Worm (Caenorhabditis elegans) whole organism, young adult: ENCODE results near the gene frm-5.2.
"Not testable (repeated sequence)": the region's sequence is repeated elsewhere in the genome, so short reads cannot be mapped to it uniquely, and the experiment has no call there.

ENCODE experiments used
- B0019.2 ChIP-seq: fragments of 200-800 bp; sonication (Bioruptor generic); conservative IDR thresholded peaks from 2 replicates; pipeline ENCODE4 v1.3.6; 2022; ENCODE audit warnings: missing genetic modification reagents, missing genetic modification characterization, missing compliant biosample characterization
- D2030.7 ChIP-seq: fragments of 200-800 bp; sonication (Bioruptor generic); IDR thresholded peaks from 2 replicates; pipeline ENCODE4 v1.3.6; 2022; ENCODE audit warnings: missing genetic modification reagents, missing genetic modification characterization, missing compliant biosample characterization
- F22D6.2 ChIP-seq: sonication (generic microtip); optimal IDR thresholded peaks from 2 replicates; lab custom pipeline; 2016; ENCODE audit warnings: mild to moderate bottlenecking, missing genetic modification characterization, missing compliant biosample characterization
- F23B12.7 ChIP-seq: sonication (generic microtip); optimal IDR thresholded peaks from 2 replicates; lab custom pipeline; 2017; ENCODE audit warnings: missing genetic modification characterization, mild to moderate bottlenecking, missing compliant biosample characterization, antibody characterized with exemption, moderate library complexity; ENCODE audit not compliant: insufficient read depth
- F37B4.10 ChIP-seq: fragments of 200-800 bp; sonication (Bioruptor generic); IDR thresholded peaks from 2 replicates; pipeline ENCODE4 v1.3.6; 2022; ENCODE audit warnings: missing genetic modification characterization, missing compliant biosample characterization
- F55B11.4 ChIP-seq: sonication (generic microtip); optimal IDR thresholded peaks from 2 replicates; lab custom pipeline; 2016; ENCODE audit warnings: missing compliant biosample characterization, missing genetic modification characterization, borderline replicate concordance; ENCODE audit not compliant: insufficient read depth
- F57A8.1 ChIP-seq: fragments of 200-800 bp; sonication (Bioruptor generic); optimal IDR thresholded peaks from 2 replicates; lab custom pipeline; 2018; ENCODE audit warnings: mild to moderate bottlenecking, missing genetic modification characterization, moderate library complexity, missing compliant biosample characterization
- Y67H2A.10 ChIP-seq: fragments of 200-800 bp; sonication (Bioruptor generic); conservative IDR thresholded peaks from 2 replicates; pipeline ENCODE4 v1.3.6; 2022; ENCODE audit warnings: missing genetic modification reagents, missing genetic modification characterization, missing compliant biosample characterization
- Y79H2A.3 ChIP-seq: fragments of 200-800 bp; sonication (Bioruptor generic); conservative IDR thresholded peaks from 2 replicates; pipeline ENCODE4 v1.3.6; 2022; ENCODE audit warnings: missing genetic modification reagents, missing genetic modification characterization, missing compliant biosample characterization
- ama-1 ChIP-seq, 3 experiments: fragments of 150-350 bp in 1 of 3; sonication (generic microtip) in 2 of 3; optimal IDR thresholded peaks; 2 replicates each; lab custom pipeline; 2014 to 2018; ENCODE audit warnings: missing biosample characterization in 2 of 3, missing genetic modification characterization in 2 of 3, missing genetic modification reagents in 2 of 3
- atf-7 ChIP-seq: sonication (generic microtip); optimal IDR thresholded peaks from 2 replicates; lab custom pipeline; 2017; ENCODE audit warnings: mild to moderate bottlenecking, missing genetic modification characterization, missing compliant biosample characterization
- athp-1 ChIP-seq: sonication (generic microtip); optimal IDR thresholded peaks from 2 replicates; lab custom pipeline; 2017; ENCODE audit warnings: mild to moderate bottlenecking, missing genetic modification characterization, missing compliant biosample characterization
- attf-3 ChIP-seq: fragments of 200-800 bp; sonication (Bioruptor generic); conservative IDR thresholded peaks from 2 replicates; pipeline ENCODE4 v1.3.6; 2022; ENCODE audit warnings: missing genetic modification reagents, missing genetic modification characterization, missing compliant biosample characterization
- attf-5 ChIP-seq: fragments of 200-800 bp; sonication (Bioruptor generic); optimal IDR thresholded peaks from 2 replicates; lab custom pipeline; 2018; ENCODE audit warnings: mild to moderate bottlenecking, missing genetic modification characterization, missing compliant biosample characterization
- bed-2 ChIP-seq: fragments of 200-800 bp; sonication (Bioruptor generic); IDR thresholded peaks from 2 replicates; pipeline ENCODE4 v1.3.6; 2022; ENCODE audit warnings: missing genetic modification reagents, missing genetic modification characterization, missing compliant biosample characterization
- cebp-1 ChIP-seq, 2 experiments: fragments of 200-800 bp in 1 of 2; sonication (Bioruptor generic) in 1 of 2; sonication (generic microtip) in 1 of 2; IDR thresholded peaks in 1 of 2; optimal IDR thresholded peaks in 1 of 2; 2 replicates each; pipeline versions ENCODE4 v1.3.6 to Lab custom; 2017 to 2022; ENCODE audit warnings: missing compliant biosample characterization in 2 of 2, missing genetic modification characterization in 2 of 2, mild to moderate bottlenecking in 1 of 2, missing genetic modification reagents in 1 of 2, moderate library complexity in 1 of 2
- ceh-100 ChIP-seq: fragments of 200-800 bp; sonication (Bioruptor generic); IDR thresholded peaks from 2 replicates; pipeline ENCODE4 v1.3.6; 2022; ENCODE audit warnings: missing genetic modification reagents, missing genetic modification characterization, missing compliant biosample characterization
- ceh-27 ChIP-seq: fragments of 200-800 bp; sonication (Bioruptor generic); optimal IDR thresholded peaks from 2 replicates; lab custom pipeline; 2018; ENCODE audit warnings: mild to moderate bottlenecking, missing genetic modification characterization, moderate library complexity, missing compliant biosample characterization
- chd-7 ChIP-seq: sonication (generic microtip); optimal IDR thresholded peaks from 2 replicates; lab custom pipeline; 2016; ENCODE audit warnings: mild to moderate bottlenecking, missing genetic modification characterization, moderate library complexity, missing compliant biosample characterization
- dox-1 ChIP-seq: fragments of 200-800 bp; sonication (Bioruptor generic); IDR thresholded peaks from 2 replicates; pipeline ENCODE4 v1.3.6; 2022; ENCODE audit warnings: missing genetic modification reagents, missing genetic modification characterization, missing compliant biosample characterization
- egl-44 ChIP-seq: fragments of 200-800 bp; sonication (Bioruptor generic); IDR thresholded peaks from 2 replicates; pipeline ENCODE4 v1.3.6; 2022; ENCODE audit warnings: missing genetic modification reagents, missing genetic modification characterization, missing compliant biosample characterization
- hlh-12 ChIP-seq: sonication (generic microtip); optimal IDR thresholded peaks from 2 replicates; lab custom pipeline; 2016; ENCODE audit warnings: missing genetic modification characterization, missing compliant biosample characterization
- hmg-1.2 ChIP-seq: fragments of 200-800 bp; sonication (Bioruptor generic); IDR thresholded peaks from 2 replicates; pipeline ENCODE4 v1.3.6; 2022; ENCODE audit warnings: missing genetic modification reagents, missing genetic modification characterization, missing compliant biosample characterization
- hrde-1 ChIP-seq: sonication (generic microtip); optimal IDR thresholded peaks from 2 replicates; lab custom pipeline; 2016; ENCODE audit warnings: missing genetic modification characterization, mild to moderate bottlenecking, missing compliant biosample characterization, moderate library complexity, missing genotype, missing genetic modification reagents, borderline replicate concordance
- lin-26 ChIP-seq: fragments of 200-800 bp; sonication (Bioruptor generic); IDR thresholded peaks from 2 replicates; pipeline ENCODE4 v1.3.6; 2022; ENCODE audit warnings: missing genetic modification reagents, missing genetic modification characterization, missing compliant biosample characterization
- lin-35 ChIP-seq, 3 experiments: fragments of 150-350 bp in 2 of 3; sonication (generic microtip) in 1 of 3; optimal IDR thresholded peaks; 2 replicates each; lab custom pipeline; 2014 to 2018; ENCODE audit warnings: missing biosample characterization in 3 of 3, missing genetic modification characterization in 3 of 3, missing genetic modification reagents in 3 of 3
- lin-40 ChIP-seq: sonication (generic microtip); optimal IDR thresholded peaks from 2 replicates; lab custom pipeline; 2016; ENCODE audit warnings: missing genetic modification characterization, mild to moderate bottlenecking, missing compliant biosample characterization, missing genotype, missing genetic modification reagents
- lin-54 ChIP-seq: fragments of 200-800 bp; sonication (Bioruptor generic); optimal IDR thresholded peaks from 2 replicates; lab custom pipeline; 2018; ENCODE audit warnings: mild to moderate bottlenecking, missing genetic modification characterization, missing compliant biosample characterization
- madf-10 ChIP-seq: sonication (generic microtip); optimal IDR thresholded peaks from 2 replicates; lab custom pipeline; 2016; ENCODE audit warnings: mild to moderate bottlenecking, missing genetic modification characterization, missing compliant biosample characterization
- mcd-1 ChIP-seq: fragments of 200-800 bp; sonication (Bioruptor generic); IDR thresholded peaks from 2 replicates; pipeline ENCODE4 v1.3.6; 2022; ENCODE audit warnings: missing genetic modification reagents, missing genetic modification characterization, missing compliant biosample characterization
- mel-28 ChIP-seq: sonication (generic microtip); optimal IDR thresholded peaks from 2 replicates; lab custom pipeline; 2016; ENCODE audit warnings: borderline replicate concordance, mild to moderate bottlenecking, missing genetic modification characterization, missing compliant biosample characterization
- nhr-80 ChIP-seq: sonication (generic microtip); optimal IDR thresholded peaks from 2 replicates; lab custom pipeline; 2016; ENCODE audit warnings: missing genetic modification characterization, missing compliant biosample characterization
- rpc-1 ChIP-seq, 2 experiments: fragments of 150-350 bp in 1 of 2; sonication (generic microtip) in 1 of 2; optimal IDR thresholded peaks; 2 replicates each; lab custom pipeline; 2014 to 2018; ENCODE audit warnings: missing biosample characterization in 1 of 2, missing genetic modification characterization in 1 of 2, missing genetic modification reagents in 1 of 2, missing genotype in 1 of 2
- snpc-3.4 ChIP-seq: sonication (generic microtip); optimal IDR thresholded peaks from 2 replicates; lab custom pipeline; 2017; ENCODE audit warnings: missing genetic modification characterization, mild to moderate bottlenecking, missing compliant biosample characterization, antibody characterized with exemption, moderate library complexity, missing genotype, missing genetic modification reagents
- somi-1 ChIP-seq: fragments of 200-800 bp; sonication (Bioruptor generic); optimal IDR thresholded peaks from 2 replicates; lab custom pipeline; 2018; ENCODE audit warnings: mild to moderate bottlenecking, missing genetic modification characterization, missing compliant biosample characterization
- tbp1 ChIP-seq: fragments of 200-800 bp; sonication (Bioruptor generic); optimal IDR thresholded peaks from 2 replicates; lab custom pipeline; 2018; ENCODE audit warnings: mild to moderate bottlenecking, missing genetic modification characterization, missing compliant biosample characterization
- tlf-1 ChIP-seq: fragments of 200-800 bp; sonication (Bioruptor generic); optimal IDR thresholded peaks from 2 replicates; lab custom pipeline; 2018; ENCODE audit warnings: mild to moderate bottlenecking, missing genetic modification characterization, missing compliant biosample characterization
- unc-62 ChIP-seq: fragments of 150-350 bp; optimal IDR thresholded peaks from 2 replicates; lab custom pipeline; 2014; ENCODE audit warnings: missing biosample characterization, missing genetic modification reagents, missing genetic modification characterization
- zfh-2 ChIP-seq: fragments of 200-800 bp; sonication (Bioruptor generic); conservative IDR thresholded peaks from 2 replicates; pipeline ENCODE4 v1.3.6; 2022; ENCODE audit warnings: missing genetic modification reagents, missing genetic modification characterization, missing compliant biosample characterization
- zim-3 ChIP-seq: sonication (generic microtip); optimal IDR thresholded peaks from 2 replicates; lab custom pipeline; 2017; ENCODE audit warnings: mild to moderate bottlenecking, missing genetic modification characterization, moderate library complexity, missing compliant biosample characterization
- ztf-28 ChIP-seq: fragments of 200-800 bp; sonication (Bioruptor generic); IDR thresholded peaks from 2 replicates; pipeline ENCODE4 v1.3.6; 2022; ENCODE audit warnings: missing genetic modification reagents, missing genetic modification characterization, missing compliant biosample characterization

The frm-5.2 gene

ce11 chrIV:341-740 lies at the start of gene frm-5.2:
TSS of gene frm-5.2 (plus strand) at chrIV:641.
- TF ChIP-seq zim-3 (tag; lab: Kevin White, UChicago); lin-40; Y79H2A.3 (GFP tag; lab: Robert Waterston, UW): not testable (repeated sequence)

- TF ChIP-seq hmg-1.2: peak; percentile 22; the same call in 1 of the 2 replicates
- peak; percentile 59 for TF ChIP-seq D2030.7 (GFP tag; lab: Robert Waterston, UW)
- 0 out of 2 replicates have a peak, but pooled peaks have one; percentile 22 for TF ChIP-seq dox-1
Observed at ce11 chrIV:17273-17672, 16.8 kb downstream of the frm-5.2 start.

- TF ChIP-seq F55B11.4 (tag; lab: Kevin White, UChicago) (no peak), bed-2 (GFP tag; lab: Robert Waterston, UW) (no peak), ceh-100 (GFP tag; lab: Robert Waterston, UW) (no peak), F22D6.2 (tag; lab: Kevin White, UChicago) (no peak), atf-7 (tag; lab: Kevin White, UChicago) (no peak), tlf-1 (GFP tag; lab: Kevin White, UChicago) (no peak), F23B12.7 (tag; lab: Kevin White, UChicago) (no peak), snpc-3.4 (tag; lab: Kevin White, UChicago) (no peak), zim-3 (tag; lab: Kevin White, UChicago) (no peak)
Observed at ce11 chrIV:48780-49179, 48.3 kb downstream of the frm-5.2 start, which contains the start of gene frm-5.1. TSS of gene frm-5.1 (minus strand) at chrIV:48880.

- 0 out of 2 replicates have a peak, but pooled peaks have one; percentile 19 for TF ChIP-seq mcd-1
- no peak for TF ChIP-seq lin-54 (GFP tag; lab: Kevin White, UChicago)
- no peak for TF ChIP-seq egl-44 (GFP tag; lab: Robert Waterston, UW)
- TF ChIP-seq F57A8.1 (GFP tag; lab: Kevin White, UChicago): no peak
- TF ChIP-seq lin-26 (GFP tag; lab: Robert Waterston, UW): 0 out of 2 replicates have a peak, but pooled peaks have one; percentile 34
- no peak for TF ChIP-seq madf-10 (tag; lab: Kevin White, UChicago)
- no peak for TF ChIP-seq attf-3 (GFP tag; lab: Robert Waterston, UW)
- TF ChIP-seq zfh-2 (GFP tag; lab: Robert Waterston, UW): peak; percentile 69; the same call in 1 of the 2 replicates
- TF ChIP-seq hmg-1.2: peak; percentile 88; the same call in 1 of the 2 replicates
- TF ChIP-seq hrde-1 (tag; lab: Kevin White, UChicago): no peak
- no peak for TF ChIP-seq B0019.2 (GFP tag; lab: Robert Waterston, UW)
- TF ChIP-seq F37B4.10: no peak
- no peak for TF ChIP-seq lin-35 (GFP tag; optimal IDR thresholded peaks at IDR 0.05; lab: Kevin White, UChicago)
- peak; percentile 23 for TF ChIP-seq attf-5 (GFP tag; lab: Kevin White, UChicago)
- TF ChIP-seq lin-40: peak; percentile 34
- no peak for TF ChIP-seq bed-2 (GFP tag; lab: Robert Waterston, UW)
- TF ChIP-seq Y67H2A.10 (GFP tag; lab: Robert Waterston, UW): no peak
- no peak for TF ChIP-seq athp-1 (tag; lab: Kevin White, UChicago)
- peak; percentile 15 for TF ChIP-seq tbp1
- peak; percentile 60 for TF ChIP-seq nhr-80 (tag; lab: Kevin White, UChicago)
- no peak for TF ChIP-seq ama-1 (optimal IDR thresholded peaks at IDR 0.05; lab: Kevin White, UChicago)
- no peak for TF ChIP-seq ama-1 (GFP tag; optimal IDR thresholded peaks at IDR 0.05; lab: Kevin White, UChicago)
- TF ChIP-seq chd-7 (tag; lab: Kevin White, UChicago): no peak
- TF ChIP-seq ceh-27 (GFP tag; lab: Kevin White, UChicago): peak; percentile 17
- TF ChIP-seq cebp-1 (GFP tag; IDR thresholded peaks at IDR 0.05; lab: Robert Waterston, UW): no peak
- TF ChIP-seq cebp-1 (tag; optimal IDR thresholded peaks at IDR 0.05; lab: Kevin White, UChicago): peak; percentile 53
- no peak for TF ChIP-seq unc-62
- TF ChIP-seq mel-28: peak; percentile 6
- TF ChIP-seq somi-1: no peak
- no peak for TF ChIP-seq ztf-28 (GFP tag; lab: Robert Waterston, UW)
- TF ChIP-seq hlh-12 (tag; lab: Kevin White, UChicago): no peak
- TF ChIP-seq rpc-1 (optimal IDR thresholded peaks at IDR 0.05; lab: Kevin White, UChicago): no peak
- TF ChIP-seq rpc-1 (tag; optimal IDR thresholded peaks at IDR 0.05; lab: Kevin White, UChicago): no peak
Observed at ce11 chrIV:51219-51618, 50.8 kb downstream of the frm-5.2 start.
